Fruit fly (Drosophila melanogaster): ENCODE data around the gene Pomp.

- TF ChIP-seq psq (optimal IDR thresholded peaks at IDR 0.05): no peak
- TF ChIP-seq Myc (optimal IDR thresholded peaks at IDR 0.05): no peak
Measured at dm6 chr2L:20752160-20752559, 35.3 kb upstream of the Pomp start, which contains the start of the genes Amacr and Ns4.
